Fruit fly (Drosophila melanogaster) whole organism: ENCODE measurements around the gene Fmr1.

Source experiments
- CG8478 ChIP-seq: fragments of >200 bp; optimal IDR thresholded peaks from 2 replicates; lab custom pipeline; 2018; ENCODE audit warnings: inconsistent platforms
- Dll ChIP-seq: fragments of >200 bp; optimal IDR thresholded peaks from 2 replicates; lab custom pipeline; 2017
- EcR ChIP-seq, 2 experiments: fragments of >200 bp; optimal IDR thresholded peaks; 2 replicates each; lab custom pipeline; 2017; ENCODE audit warnings: missing biosample characterization in 2 of 2, missing genetic modification characterization in 2 of 2, missing genetic modification reagents in 2 of 2
- pan ChIP-seq: fragments of >200 bp; optimal IDR thresholded peaks from 2 replicates; lab custom pipeline; 2017
- psq ChIP-seq: fragments of >200 bp; optimal IDR thresholded peaks from 2 replicates; lab custom pipeline; 2017
- usp ChIP-seq: fragments of >200 bp; optimal IDR thresholded peaks from 2 replicates; lab custom pipeline; 2017; ENCODE audit warnings: missing biosample characterization, missing genetic modification characterization, mixed read lengths

DNA sequence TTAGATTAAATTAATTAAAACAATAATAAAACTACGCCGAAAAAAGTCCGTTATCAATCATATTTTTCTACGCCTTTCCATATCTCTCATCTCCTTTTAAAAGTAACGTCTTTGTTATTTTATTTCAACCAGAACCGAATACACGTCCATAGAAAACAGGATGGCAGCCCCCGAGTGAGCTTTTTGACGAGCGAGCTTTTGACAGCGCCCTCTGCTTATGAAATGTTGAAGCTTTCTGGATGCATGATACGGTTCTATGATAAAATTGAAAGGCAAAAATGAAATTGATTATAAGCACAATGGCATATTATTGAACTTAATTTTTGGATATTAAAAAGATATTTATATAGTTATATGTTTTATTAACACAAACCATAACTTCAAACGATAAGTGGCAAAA lies 33.3 kb downstream of the Fmr1 start:
- TF ChIP-seq pan (lab: Kevin White, UChicago) = no peak
- TF ChIP-seq CG8478 (lab: Kevin White, UChicago) = no peak
- no peak for TF ChIP-seq psq
- TF ChIP-seq EcR (GFP tag; optimal IDR thresholded peaks at IDR 0.05; lab: Kevin White, UChicago) = no peak
- TF ChIP-seq usp (GFP tag; lab: Kevin White, UChicago) = no peak
- TF ChIP-seq Dll (lab: Kevin White, UChicago) = no peak
